Fruit fly (Drosophila melanogaster): Measurements from ENCODE around the gene Abp1.

The Abp1 gene

dm6 chr3L:13502484-13503109 is 16.5 kb upstream of the Abp1 start, which contains the start of gene Spt20 (continued):
- peak; percentile 96 for TF ChIP-seq CG4617 (GFP tag; optimal IDR thresholded peaks at IDR 0.05; ENCODE audit: borderline replicate concordance)
- TF ChIP-seq CG4820 (GFP tag; optimal IDR thresholded peaks at IDR 0.05): no peak
- no peak for TF ChIP-seq Dip3 (GFP tag; optimal IDR thresholded peaks at IDR 0.05)
- TF ChIP-seq unc-4 (GFP tag; IDR thresholded peaks at IDR 0.05; ENCODE audit: partially characterized antibody): peak; percentile 55
- 0 out of 2 replicates have a peak, but pooled peaks have one; percentile 37 for TF ChIP-seq CG42726 (GFP tag; IDR thresholded peaks at IDR 0.05; ENCODE audit: partially characterized antibody)
- TF ChIP-seq CG6791 (GFP tag; IDR thresholded peaks at IDR 0.05; ENCODE audit: partially characterized antibody): peak; percentile 56; the same call in 1 of the 3 replicates
- TF ChIP-seq YL-1 (GFP tag; optimal IDR thresholded peaks at IDR 0.05): peak; percentile 93
- TF ChIP-seq pfk (GFP tag; optimal IDR thresholded peaks at IDR 0.05): no peak
- TF ChIP-seq CG3407 (GFP tag; optimal IDR thresholded peaks at IDR 0.05): no peak
- TF ChIP-seq CG1792 (GFP tag; optimal IDR thresholded peaks at IDR 0.05): no peak
- TF ChIP-seq CG7271 (tag; optimal IDR thresholded peaks at IDR 0.05): no peak
- no peak for TF ChIP-seq CG1602 (GFP tag; optimal IDR thresholded peaks at IDR 0.05)
- TF ChIP-seq D (optimal IDR thresholded peaks at IDR 0.05): peak; percentile 25
- no peak for TF ChIP-seq D (GFP tag; optimal IDR thresholded peaks at IDR 0.05)
- TF ChIP-seq Dll (GFP tag; IDR thresholded peaks at IDR 0.05; ENCODE audit: partially characterized antibody): peak; percentile 39; the same call in 2 of the 4 replicates
- no peak for TF ChIP-seq ems (GFP tag; optimal IDR thresholded peaks at IDR 0.05)
- no peak for TF ChIP-seq ssp (GFP tag; IDR thresholded peaks at IDR 0.05)
- TF ChIP-seq Scr (GFP tag; IDR thresholded peaks at IDR 0.05; ENCODE audit: partially characterized antibody): peak; percentile 41
- TF ChIP-seq Adf1 (GFP tag; IDR thresholded peaks at IDR 0.05): peak; percentile 52; the same call in 1 of the 2 replicates
- TF ChIP-seq Ptx1 (GFP tag; IDR thresholded peaks at IDR 0.05): no peak
- TF ChIP-seq repo (GFP tag; optimal IDR thresholded peaks at IDR 0.05): no peak
- peak; percentile 72 for TF ChIP-seq Dref (GFP tag; IDR thresholded peaks at IDR 0.05)
- no peak for TF ChIP-seq CG12071 (GFP tag; optimal IDR thresholded peaks at IDR 0.05)
- TF ChIP-seq CG34376 (GFP tag; optimal IDR thresholded peaks at IDR 0.05): no peak
- no peak for TF ChIP-seq gsb (GFP tag; IDR thresholded peaks at IDR 0.05)
- no peak for TF ChIP-seq CG11398 (GFP tag; optimal IDR thresholded peaks at IDR 0.05)
- peak; percentile 41; the same call in 1 of the 2 replicates for TF ChIP-seq sna (GFP tag; IDR thresholded peaks at IDR 0.05; ENCODE audit: partially characterized antibody)
- no peak for TF ChIP-seq CG7963 (GFP tag; IDR thresholded peaks at IDR 0.05; ENCODE audit: partially characterized antibody)
- peak; percentile 57 for TF ChIP-seq Sry-δ (GFP tag; optimal IDR thresholded peaks at IDR 0.05)
- TF ChIP-seq Rfx (GFP tag; IDR thresholded peaks at IDR 0.05): peak; percentile 47
- peak; percentile 45 for TF ChIP-seq CG15514 (GFP tag; optimal IDR thresholded peaks at IDR 0.05)
- peak; percentile 23 for TF ChIP-seq trem (tag; optimal IDR thresholded peaks at IDR 0.05)
- TF ChIP-seq bbx (GFP tag; IDR thresholded peaks at IDR 0.05; ENCODE audit: partially characterized antibody): peak; percentile 57; the same call in 1 of the 2 replicates
- no peak for TF ChIP-seq CG11560 (tag; IDR thresholded peaks at IDR 0.05)
- peak; percentile 45; the same call in 1 of the 3 replicates for TF ChIP-seq CG34224 (GFP tag; IDR thresholded peaks at IDR 0.05; ENCODE audit: partially characterized antibody)
- TF ChIP-seq Opbp (GFP tag; IDR thresholded peaks at IDR 0.05; ENCODE audit: partially characterized antibody): peak; percentile 65; the same call in 2 of the 3 replicates
- TF ChIP-seq danr (GFP tag; IDR thresholded peaks at IDR 0.05): no peak
- peak; percentile 57; the same call in 2 of the 3 replicates for TF ChIP-seq CG16813 (GFP tag; IDR thresholded peaks at IDR 0.05; ENCODE audit: partially characterized antibody)
- TF ChIP-seq eve (GFP tag; optimal IDR thresholded peaks at IDR 0.05): no peak
- TF ChIP-seq crol (GFP tag; IDR thresholded peaks at IDR 0.05): peak; percentile 76
- TF ChIP-seq HLHmδ (GFP tag; optimal IDR thresholded peaks at IDR 0.05): peak; percentile 66
- no peak for TF ChIP-seq cas (GFP tag; IDR thresholded peaks at IDR 0.05)
- peak; percentile 37 for TF ChIP-seq CG2116 (GFP tag; optimal IDR thresholded peaks at IDR 0.05)
- no peak for TF ChIP-seq CG11695 (GFP tag; IDR thresholded peaks at IDR 0.05)
- no peak for TF ChIP-seq CG13296 (GFP tag; optimal IDR thresholded peaks at IDR 0.05)
- TF ChIP-seq Lhr (GFP tag; optimal IDR thresholded peaks at IDR 0.05): peak; percentile 44
- TF ChIP-seq Usf (GFP tag; optimal IDR thresholded peaks at IDR 0.05): no peak
- TF ChIP-seq ttk (GFP tag; IDR thresholded peaks at IDR 0.05): no peak
- TF ChIP-seq stwl (tag; optimal IDR thresholded peaks at IDR 0.05): peak; percentile 70

All from whole organism, embryonic.